Fruit fly (Drosophila melanogaster): Measurements from ENCODE around the gene IPIP.

- no peak for TF ChIP-seq CG8478 (optimal IDR thresholded peaks at IDR 0.05)
- TF ChIP-seq CTCF (optimal IDR thresholded peaks at IDR 0.05): no peak
Measured at dm6 chr2L:6092300-6092699, 44.5 kb downstream of the IPIP start.

Measured in S2 (cell line).